Fruit fly (Drosophila melanogaster): ENCODE measurements around the gene CG13038.
A peak's percentile ranks its signal among the peaks of the same experiment; 100 is the strongest.

The CG13038 gene

DNA sequence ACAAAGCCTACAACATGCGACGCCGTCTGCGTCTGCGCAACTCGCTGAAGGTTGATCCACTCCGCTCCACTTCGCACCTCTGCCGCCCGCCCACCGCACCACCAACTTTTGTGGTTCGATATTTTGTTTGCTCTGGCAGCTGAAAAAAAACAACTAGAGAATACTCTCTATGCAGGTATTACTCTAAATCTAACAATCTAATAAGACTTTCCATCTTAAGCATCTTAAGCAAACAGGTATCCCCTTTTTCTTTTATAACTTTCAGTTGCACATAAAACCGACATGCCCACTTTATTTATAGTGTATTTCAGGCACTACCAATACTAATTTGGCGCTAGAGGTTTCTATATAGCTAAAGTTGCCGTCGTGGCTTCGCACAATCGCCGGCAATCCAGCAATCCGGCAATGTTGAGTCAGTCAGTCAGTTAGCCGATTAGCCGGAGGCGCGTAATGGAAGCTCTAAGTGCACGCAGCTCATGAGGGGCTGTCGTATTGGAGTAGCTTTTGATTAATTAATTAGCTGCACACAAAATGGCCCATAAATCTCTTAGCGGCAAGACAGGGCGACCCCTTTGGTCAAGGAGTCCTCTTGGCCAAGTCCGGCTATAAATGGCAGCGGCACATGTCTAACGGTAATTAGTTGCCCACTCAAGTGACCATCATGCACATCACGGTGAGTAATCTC, 656 bp upstream of the CG13038 start, which contains the start of gene CG13058 (continued):
- TF ChIP-seq pdm3 (GFP tag; optimal IDR thresholded peaks at IDR 0.05) (peak; percentile 73), CG3919 (GFP tag; optimal IDR thresholded peaks at IDR 0.05) (peak; percentile 44), CG6808 (GFP tag; optimal IDR thresholded peaks at IDR 0.05) (peak; percentile 40), acj6 (GFP tag; optimal IDR thresholded peaks at IDR 0.05) (peak; percentile 50), vri (GFP tag; optimal IDR thresholded peaks at IDR 0.05) (no peak), CG11902 (GFP tag; optimal IDR thresholded peaks at IDR 0.05) (no peak), CG11762 (GFP tag; optimal IDR thresholded peaks at IDR 0.05; ENCODE audit: insufficient read depth) (peak; percentile 43), ss (GFP tag; optimal IDR thresholded peaks at IDR 0.05) (no peak), cyc (GFP tag; optimal IDR thresholded peaks at IDR 0.05) (no peak), CG9139 (GFP tag; optimal IDR thresholded peaks at IDR 0.05) (no peak), fd59A (GFP tag; optimal IDR thresholded peaks at IDR 0.05) (peak; percentile 61), achi (GFP tag; optimal IDR thresholded peaks at IDR 0.05) (peak; percentile 61), CG10669 (GFP tag; optimal IDR thresholded peaks at IDR 0.05) (peak; percentile 62), Blimp-1 (GFP tag; optimal IDR thresholded peaks at IDR 0.05) (no peak), Met (GFP tag; optimal IDR thresholded peaks at IDR 0.05) (peak; percentile 9)

DNA sequence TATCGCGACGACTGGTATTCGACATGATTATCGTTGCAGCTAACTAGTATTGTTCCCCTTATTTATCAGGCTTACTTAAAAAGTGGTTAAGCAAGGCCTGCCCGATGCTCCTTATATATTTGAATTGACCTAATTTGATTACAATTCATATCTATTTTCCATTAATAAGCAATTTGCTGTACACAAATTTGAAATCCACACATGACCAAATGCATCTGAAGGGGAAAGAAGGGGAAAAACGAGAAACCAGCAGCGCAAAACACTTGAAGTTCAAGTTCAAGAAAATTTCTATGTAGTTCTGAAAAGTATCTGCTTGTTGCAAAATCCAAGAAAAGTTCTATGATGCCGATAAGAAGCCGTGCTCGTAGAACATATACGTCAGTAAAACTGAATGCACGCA, 1.0 kb downstream of the CG13038 start, which contains the start of the genes CG13040 and CG13039:
TSS of gene CG13040 (minus strand) at position 101 of the 400 bp plus-strand sequence.
TSS of gene CG13039 (minus strand) at position 106 of the 400 bp plus-strand sequence.
- TF ChIP-seq CG32006 (GFP tag; optimal IDR thresholded peaks at IDR 0.05) (no peak), CG11902 (GFP tag; optimal IDR thresholded peaks at IDR 0.05) (no peak), Hr4 (GFP tag; optimal IDR thresholded peaks at IDR 0.05) (no peak), Eip75B (GFP tag; optimal IDR thresholded peaks at IDR 0.05) (no peak), OdsH (GFP tag; optimal IDR thresholded peaks at IDR 0.05) (no peak), Sox102F (GFP tag; optimal IDR thresholded peaks at IDR 0.05) (no peak), acj6 (GFP tag; optimal IDR thresholded peaks at IDR 0.05) (no peak), net (GFP tag; optimal IDR thresholded peaks at IDR 0.05) (no peak), CG7368 (GFP tag; optimal IDR thresholded peaks at IDR 0.05) (no peak), CG16779 (tag; optimal IDR thresholded peaks at IDR 0.05) (no peak), CG6792 (GFP tag; optimal IDR thresholded peaks at IDR 0.05) (no peak)

DNA sequence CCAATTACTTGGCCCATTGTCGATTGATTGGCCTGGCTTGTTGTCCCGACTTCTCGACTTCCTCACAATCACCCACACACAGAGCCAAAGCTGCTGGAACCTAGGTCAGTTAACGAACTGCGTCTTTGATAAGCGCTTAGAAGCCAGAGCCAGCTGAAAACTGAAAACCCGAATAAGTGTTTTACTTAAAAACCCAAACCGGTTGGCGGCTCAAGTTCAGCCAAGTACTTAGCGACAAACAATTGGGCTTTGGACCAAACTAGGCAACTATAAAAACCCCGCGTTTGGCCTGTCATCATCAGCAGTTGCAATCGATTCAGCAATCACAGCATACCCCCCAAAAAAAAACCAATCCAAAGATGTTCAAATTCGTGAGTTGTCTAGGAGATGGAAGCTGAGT, 4.3 kb downstream of the CG13038 start, which contains the start of gene CG13059:
TSS of gene CG13059 (plus strand) at position 301 of the 400 bp plus-strand sequence.
- TF ChIP-seq lz (GFP tag; optimal IDR thresholded peaks at IDR 0.05) (no peak), Hr39 (GFP tag; optimal IDR thresholded peaks at IDR 0.05) (no peak), Met (GFP tag; optimal IDR thresholded peaks at IDR 0.05) (no peak), Sox102F (GFP tag; optimal IDR thresholded peaks at IDR 0.05) (no peak), CG6163 (GFP tag; IDR thresholded peaks at IDR 0.05) (no peak), spab (GFP tag; optimal IDR thresholded peaks at IDR 0.05) (no peak), fd59A (GFP tag; optimal IDR thresholded peaks at IDR 0.05) (no peak), CG8119 (GFP tag; IDR thresholded peaks at IDR 0.05) (no peak), eg (GFP tag; IDR thresholded peaks at IDR 0.05) (no peak), CG11762 (GFP tag; optimal IDR thresholded peaks at IDR 0.05; ENCODE audit: insufficient read depth) (no peak), acj6 (GFP tag; optimal IDR thresholded peaks at IDR 0.05) (no peak), CG8632 (GFP tag; optimal IDR thresholded peaks at IDR 0.05) (no peak), CG11294 (GFP tag; IDR thresholded peaks at IDR 0.05) (no peak), CG10669 (GFP tag; optimal IDR thresholded peaks at IDR 0.05) (no peak), OdsH (GFP tag; optimal IDR thresholded peaks at IDR 0.05) (no peak), CG4318 (GFP tag; optimal IDR thresholded peaks at IDR 0.05) (no peak), cyc (GFP tag; optimal IDR thresholded peaks at IDR 0.05) (no peak), CG1621 (tag; optimal IDR thresholded peaks at IDR 0.05) (no peak), CG34406 (GFP tag; optimal IDR thresholded peaks at IDR 0.05) (no peak)

Data from whole organism, prepupa.